Worm (Caenorhabditis elegans): ENCODE measurements around the gene C45G9.4.

DNA sequence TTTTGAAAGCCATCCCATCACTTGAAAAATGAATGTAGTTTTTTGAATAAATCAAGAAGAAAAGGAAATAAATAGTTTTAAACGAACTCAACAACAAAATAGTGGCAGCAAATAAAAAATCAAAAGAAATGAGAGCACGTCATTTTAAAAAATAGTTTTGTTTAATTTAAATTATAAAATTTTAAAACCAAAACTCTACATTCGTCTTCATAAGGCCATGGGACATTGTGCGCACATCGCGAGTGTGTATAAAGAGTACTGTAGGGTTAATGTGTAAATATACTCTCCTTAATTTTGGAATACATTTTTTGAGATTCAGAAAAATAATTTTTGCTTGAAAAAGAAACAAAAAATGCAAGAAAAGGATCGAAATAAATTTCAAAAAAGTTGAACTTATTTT is 10.6 kb upstream of the C45G9.4 start, which contains the start of gene C45G9.15:
- TF ChIP-seq snpc-4 (tag; optimal IDR thresholded peaks at IDR 0.05): no peak
- no peak for TF ChIP-seq nhr-76 (tag; optimal IDR thresholded peaks at IDR 0.05)
- no peak for TF ChIP-seq nhr-237 (tag; optimal IDR thresholded peaks at IDR 0.05)
- no peak for TF ChIP-seq nhr-28 (tag; optimal IDR thresholded peaks at IDR 0.05)
- TF ChIP-seq cnd-1 (tag; optimal IDR thresholded peaks at IDR 0.05): no peak
- no peak for TF ChIP-seq unc-62 (GFP tag; optimal IDR thresholded peaks at IDR 0.05)
- no peak for TF ChIP-seq mep-1 (tag; optimal IDR thresholded peaks at IDR 0.05)
- TF ChIP-seq ces-1 (GFP tag; optimal IDR thresholded peaks at IDR 0.05): no peak
- TF ChIP-seq ceh-43 (GFP tag; optimal IDR thresholded peaks at IDR 0.05): no peak
- no peak for TF ChIP-seq bed-3 (GFP tag; optimal IDR thresholded peaks at IDR 0.05)
- TF ChIP-seq nhr-2 (tag; optimal IDR thresholded peaks at IDR 0.05): no peak

Data from whole organism, mixed stage, embryonic.